Fruit fly (Drosophila melanogaster) whole organism, embryonic: ENCODE measurements around the gene Chpf.

Experiments used
- CG10366 ChIP-seq: fragments of 200-800 bp; sonication (Bioruptor generic); IDR thresholded peaks from 2 replicates; pipeline ENCODE4 v1.3.6; 2022; ENCODE audit warnings: missing biosample characterization, missing genetic modification characterization
- CG31365 ChIP-seq: fragments of 200-800 bp; sonication (Bioruptor generic); optimal IDR thresholded peaks from 2 replicates; lab custom pipeline; 2018; ENCODE audit warnings: missing biosample characterization, mild to moderate bottlenecking, missing genetic modification characterization
- Doc3 ChIP-seq: fragments of 200-800 bp; sonication (Bioruptor generic); IDR thresholded peaks from 3 replicates; pipeline ENCODE4 v1.3.6; 2022; ENCODE audit warnings: missing biosample characterization, missing genetic modification characterization; ENCODE audit not compliant: partially characterized antibody
- Nf-YA ChIP-seq: fragments of 200-800 bp; sonication (Bioruptor generic); IDR thresholded peaks from 2 replicates; pipeline ENCODE4 v1.3.6; 2022; ENCODE audit warnings: missing biosample characterization, missing genetic modification characterization
- dmrt11E ChIP-seq: fragments of 200-800 bp; sonication (Bioruptor generic); optimal IDR thresholded peaks from 3 replicates; lab custom pipeline; 2018; ENCODE audit warnings: missing biosample characterization, mild to moderate bottlenecking, missing genetic modification characterization, moderate library complexity
- gcm ChIP-seq: fragments of 200-800 bp; sonication (Bioruptor generic); optimal IDR thresholded peaks from 2 replicates; lab custom pipeline; 2019; ENCODE audit warnings: missing biosample characterization, mild to moderate bottlenecking, missing genetic modification characterization, moderate library complexity
- jing ChIP-seq: fragments of 200-800 bp; sonication (Bioruptor generic); optimal IDR thresholded peaks from 2 replicates; lab custom pipeline; 2018; ENCODE audit warnings: missing biosample characterization, mild to moderate bottlenecking, missing genetic modification characterization
- sim ChIP-seq: fragments of 200-800 bp; sonication (Bioruptor generic); IDR thresholded peaks from 2 replicates; pipeline ENCODE4 v1.3.6; 2022; ENCODE audit warnings: missing biosample characterization, missing genetic modification characterization
- sr ChIP-seq: fragments of 200-800 bp; sonication (Bioruptor generic); IDR thresholded peaks from 3 replicates; pipeline ENCODE4 v1.3.6; 2022; ENCODE audit warnings: missing biosample characterization, missing genetic modification characterization

- no peak for TF ChIP-seq sr (GFP tag; lab: Robert Waterston, UW)
- no peak for TF ChIP-seq gcm
- TF ChIP-seq jing, result no peak
- TF ChIP-seq CG10366 (GFP tag; lab: Robert Waterston, UW), result no peak
- no peak for TF ChIP-seq CG31365
- TF ChIP-seq Doc3, result peak; percentile 63
- TF ChIP-seq Nf-YA (GFP tag; lab: Robert Waterston, UW), result no peak
- TF ChIP-seq dmrt11E, result no peak
- no peak for TF ChIP-seq sim (GFP tag; lab: Robert Waterston, UW)
These were observed 21.5 kb downstream of the Chpf start, which contains the start of gene lic for dm6 chrX:13090656-13091261.
